Worm (Caenorhabditis elegans) whole organism, L3 larva: ENCODE data around the gene R01H2.4.
A peak's percentile ranks its signal among the peaks of the same experiment; 100 is the strongest.

Source experiments
- aly-2 ChIP-seq: fragments of 150-350 bp; optimal IDR thresholded peaks from 2 replicates; lab custom pipeline; 2014; ENCODE audit warnings: missing biosample characterization, missing genetic modification characterization
- ceh-16 ChIP-seq: sonication (generic microtip); optimal IDR thresholded peaks from 2 replicates; lab custom pipeline; 2017; ENCODE audit warnings: missing biosample characterization, missing genetic modification characterization
- ceh-28 ChIP-seq: fragments of 150-350 bp; optimal IDR thresholded peaks from 2 replicates; lab custom pipeline; 2014; ENCODE audit warnings: missing biosample characterization, missing genetic modification reagents, missing genetic modification characterization
- daf-12 ChIP-seq: fragments of 150-350 bp; optimal IDR thresholded peaks from 2 replicates; lab custom pipeline; 2014; ENCODE audit warnings: missing biosample characterization, missing genetic modification reagents, missing genetic modification characterization
- egl-27 ChIP-seq: sonication (generic microtip); optimal IDR thresholded peaks from 4 replicates; lab custom pipeline; 2017; ENCODE audit warnings: missing biosample characterization, missing genetic modification reagents, missing genetic modification characterization
- egl-5 ChIP-seq: fragments of 150-350 bp; optimal IDR thresholded peaks from 2 replicates; lab custom pipeline; 2017; ENCODE audit warnings: missing biosample characterization, missing genetic modification reagents, missing genetic modification characterization, inconsistent platforms
- elt-1 ChIP-seq: fragments of 150-350 bp; optimal IDR thresholded peaks from 2 replicates; lab custom pipeline; 2014; ENCODE audit warnings: missing biosample characterization, missing genetic modification characterization
- elt-2 ChIP-seq: sonication (generic microtip); optimal IDR thresholded peaks from 2 replicates; lab custom pipeline; 2016; ENCODE audit warnings: missing genetic modification reagents, mild to moderate bottlenecking, missing genetic modification characterization, missing compliant biosample characterization
- elt-3 ChIP-seq, 3 experiments: fragments of 150-350 bp in 1 of 3; sonication (generic microtip) in 2 of 3; optimal IDR thresholded peaks; 2 replicates in 2 of 3; 4 replicates in 1 of 3; lab custom pipeline; 2014 to 2017; ENCODE audit warnings: missing biosample characterization in 3 of 3, missing genetic modification characterization in 3 of 3
- eor-1 ChIP-seq, 2 experiments: fragments of 150-350 bp; optimal IDR thresholded peaks; 2 replicates each; lab custom pipeline; 2014 to 2018; ENCODE audit warnings: missing biosample characterization in 2 of 2, missing genetic modification characterization in 2 of 2
- fkh-10 ChIP-seq: sonication (generic microtip); optimal IDR thresholded peaks from 2 replicates; lab custom pipeline; 2017; ENCODE audit warnings: missing biosample characterization, missing genetic modification reagents, missing genetic modification characterization
- fkh-2 ChIP-seq: fragments of 150-350 bp; optimal IDR thresholded peaks from 2 replicates; lab custom pipeline; 2014; ENCODE audit warnings: missing biosample characterization, missing genetic modification reagents, missing genetic modification characterization
- fos-1 ChIP-seq: fragments of 150-350 bp; optimal IDR thresholded peaks from 2 replicates; lab custom pipeline; 2014; ENCODE audit warnings: missing biosample characterization, missing genetic modification characterization
- hmg-11 ChIP-seq: sonication (generic microtip); optimal IDR thresholded peaks from 2 replicates; lab custom pipeline; 2016; ENCODE audit warnings: missing genetic modification characterization, missing compliant biosample characterization
- jun-1 ChIP-seq: fragments of 150-350 bp; optimal IDR thresholded peaks from 2 replicates; lab custom pipeline; 2014; ENCODE audit warnings: missing biosample characterization, missing genetic modification reagents, missing genetic modification characterization
- lin-15B ChIP-seq: fragments of 150-350 bp; optimal IDR thresholded peaks from 2 replicates; lab custom pipeline; 2014; ENCODE audit warnings: missing biosample characterization, missing genetic modification characterization
- lin-39 ChIP-seq: fragments of 150-350 bp; optimal IDR thresholded peaks from 2 replicates; lab custom pipeline; 2018; ENCODE audit warnings: missing biosample characterization, missing genetic modification reagents, missing genetic modification characterization
- lsy-12 ChIP-seq: sonication (generic microtip); optimal IDR thresholded peaks from 2 replicates; lab custom pipeline; 2016; ENCODE audit warnings: mild to moderate bottlenecking, missing genetic modification characterization, missing compliant biosample characterization
- nfya-1 ChIP-seq: sonication (generic microtip); optimal IDR thresholded peaks from 2 replicates; lab custom pipeline; 2017; ENCODE audit warnings: missing genetic modification characterization, mild to moderate bottlenecking, missing compliant biosample characterization, antibody characterized with exemption, moderate library complexity; ENCODE audit not compliant: insufficient read depth
- nhr-11 ChIP-seq: fragments of 150-350 bp; optimal IDR thresholded peaks from 2 replicates; lab custom pipeline; 2014; ENCODE audit warnings: missing biosample characterization, missing genetic modification characterization
- nhr-12 ChIP-seq: fragments of 150-350 bp; optimal IDR thresholded peaks from 2 replicates; lab custom pipeline; 2014; ENCODE audit warnings: missing biosample characterization, missing genetic modification characterization
- nhr-23 ChIP-seq: fragments of 150-350 bp; optimal IDR thresholded peaks from 2 replicates; lab custom pipeline; 2014; ENCODE audit warnings: missing biosample characterization, missing genetic modification reagents, missing genetic modification characterization
- nhr-237 ChIP-seq: fragments of 150-350 bp; optimal IDR thresholded peaks from 2 replicates; lab custom pipeline; 2014; ENCODE audit warnings: missing biosample characterization, missing genetic modification characterization
- nhr-25 ChIP-seq: sonication (generic microtip); optimal IDR thresholded peaks from 2 replicates; lab custom pipeline; 2017; ENCODE audit warnings: missing biosample characterization, missing genetic modification characterization
- nhr-28 ChIP-seq: fragments of 150-350 bp; optimal IDR thresholded peaks from 2 replicates; lab custom pipeline; 2014; ENCODE audit warnings: missing biosample characterization, missing genetic modification characterization
- nhr-43 ChIP-seq: sonication (generic microtip); optimal IDR thresholded peaks from 2 replicates; lab custom pipeline; 2016; ENCODE audit warnings: mild to moderate bottlenecking, missing genetic modification characterization, missing compliant biosample characterization; ENCODE audit not compliant: poor library complexity, severe bottlenecking
- nhr-77 ChIP-seq: fragments of 150-350 bp; optimal IDR thresholded peaks from 2 replicates; lab custom pipeline; 2014; ENCODE audit warnings: missing biosample characterization, missing genetic modification characterization
- pha-4 ChIP-seq: fragments of 150-350 bp; optimal IDR thresholded peaks from 2 replicates; lab custom pipeline; 2014; ENCODE audit warnings: missing biosample characterization, missing genetic modification reagents, missing genetic modification characterization
- pqm-1 ChIP-seq: fragments of 150-350 bp; optimal IDR thresholded peaks from 2 replicates; lab custom pipeline; 2017; ENCODE audit warnings: missing biosample characterization, missing genetic modification characterization, inconsistent platforms
- sea-2 ChIP-seq: fragments of 150-350 bp; sonication (generic microtip); optimal IDR thresholded peaks from 4 replicates; lab custom pipeline; 2014; ENCODE audit warnings: missing biosample characterization, missing genetic modification reagents, missing genetic modification characterization
- skn-1 ChIP-seq: fragments of 150-350 bp; optimal IDR thresholded peaks from 2 replicates; lab custom pipeline; 2014; ENCODE audit warnings: missing biosample characterization, missing genetic modification characterization
- snpc-4 ChIP-seq: fragments of 150-350 bp; optimal IDR thresholded peaks from 2 replicates; lab custom pipeline; 2014; ENCODE audit warnings: missing biosample characterization, missing genetic modification characterization
- tbx-2 ChIP-seq: sonication (generic microtip); optimal IDR thresholded peaks from 2 replicates; lab custom pipeline; 2016; ENCODE audit warnings: mild to moderate bottlenecking, missing genetic modification characterization, missing compliant biosample characterization
- unc-39 ChIP-seq: sonication (generic microtip); optimal IDR thresholded peaks from 4 replicates; lab custom pipeline; 2017; ENCODE audit warnings: missing biosample characterization, missing genetic modification characterization
- ztf-4 ChIP-seq: fragments of 150-350 bp; optimal IDR thresholded peaks from 2 replicates; lab custom pipeline; 2014; ENCODE audit warnings: missing biosample characterization, missing genetic modification characterization

Gene R01H2.4

DNA sequence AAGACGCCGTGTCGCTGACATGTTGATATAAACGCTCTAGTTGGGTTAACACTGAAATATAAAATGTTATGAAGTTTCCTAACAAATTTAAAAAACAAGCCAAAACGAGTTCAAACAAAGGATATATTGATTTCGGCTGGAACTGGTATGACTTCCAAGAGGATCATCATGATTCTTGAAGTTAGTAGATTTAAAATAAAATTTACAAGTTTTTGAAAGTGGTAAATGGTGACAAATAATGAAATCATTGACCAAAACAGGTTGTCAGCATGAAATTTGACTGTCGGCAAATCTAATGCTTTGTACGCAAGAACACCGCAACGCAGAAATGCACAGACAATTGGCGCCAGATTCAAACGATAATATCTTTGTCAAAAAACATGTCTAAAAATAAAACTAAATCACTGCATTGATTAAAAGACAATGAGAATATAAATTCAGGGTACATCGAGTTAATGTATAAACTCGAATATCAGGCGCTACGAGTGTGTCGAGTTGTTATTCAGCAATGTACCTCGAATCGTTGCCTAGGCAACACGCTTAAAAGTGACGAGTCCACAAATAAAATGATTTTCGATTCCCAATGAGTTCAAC lies 4.5 kb upstream of the R01H2.4 start, which contains the start of the genes ubc-18 and R01H2.8:
TSS of gene ubc-18 (minus strand) at position 51 of the 594 bp plus-strand sequence.
TSS of gene R01H2.8 (plus strand) at position 544 of the 594 bp plus-strand sequence.
- TF ChIP-seq ceh-28 (tag; lab: Kevin White, UChicago): no peak
- TF ChIP-seq nhr-23 (tag; lab: Kevin White, UChicago): peak; percentile 25
- TF ChIP-seq snpc-4 (tag; lab: Kevin White, UChicago): peak; percentile 32
- TF ChIP-seq fkh-10 (GFP tag; lab: Kevin White, UChicago): no peak
- TF ChIP-seq jun-1 (tag; lab: Kevin White, UChicago): no peak
- TF ChIP-seq ceh-16 (tag; lab: Kevin White, UChicago): no peak
- peak; percentile 69 for TF ChIP-seq pha-4 (tag; lab: Kevin White, UChicago)
- peak; percentile 55 for TF ChIP-seq hmg-11
- no peak for TF ChIP-seq nhr-12 (tag; lab: Kevin White, UChicago)
- no peak for TF ChIP-seq unc-39
- peak; percentile 46 for TF ChIP-seq nfya-1 (tag; lab: Kevin White, UChicago)
- peak; percentile 52 for TF ChIP-seq lin-15B (tag; lab: Kevin White, UChicago)
- TF ChIP-seq ztf-4 (tag; lab: Kevin White, UChicago): no peak
- TF ChIP-seq daf-12: no peak

DNA sequence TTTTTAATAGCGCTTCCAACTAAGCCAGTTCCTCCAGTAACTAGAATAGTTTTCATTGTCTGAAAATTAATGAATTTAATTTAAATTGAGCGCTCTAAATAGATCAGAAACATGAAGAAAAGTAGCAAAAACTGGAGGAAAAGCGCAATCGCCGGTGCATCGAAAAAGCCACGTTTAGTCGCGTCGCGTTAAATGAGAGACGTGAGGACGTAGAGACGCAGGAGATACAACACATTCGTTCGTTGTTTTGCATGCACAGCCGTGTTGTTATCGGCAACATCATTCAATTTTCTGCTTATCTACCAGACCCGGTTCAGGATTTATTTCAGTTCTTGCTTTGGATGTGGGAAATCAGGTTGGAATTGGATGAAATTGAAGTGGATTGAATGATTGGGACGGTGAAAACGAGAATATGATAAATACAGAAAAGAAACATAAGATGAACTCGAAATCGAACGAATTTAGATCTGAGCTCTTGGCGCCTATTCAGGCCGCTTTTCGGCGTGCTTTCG lies 3.4 kb upstream of the R01H2.4 start, which contains the start of gene ger-1:
TSS of gene ger-1 (minus strand) at position 93 of the 512 bp plus-strand sequence.
- TF ChIP-seq elt-2 (tag; lab: Kevin White, UChicago): peak; percentile 23
- no peak for TF ChIP-seq nhr-43 (tag; lab: Kevin White, UChicago)

DNA sequence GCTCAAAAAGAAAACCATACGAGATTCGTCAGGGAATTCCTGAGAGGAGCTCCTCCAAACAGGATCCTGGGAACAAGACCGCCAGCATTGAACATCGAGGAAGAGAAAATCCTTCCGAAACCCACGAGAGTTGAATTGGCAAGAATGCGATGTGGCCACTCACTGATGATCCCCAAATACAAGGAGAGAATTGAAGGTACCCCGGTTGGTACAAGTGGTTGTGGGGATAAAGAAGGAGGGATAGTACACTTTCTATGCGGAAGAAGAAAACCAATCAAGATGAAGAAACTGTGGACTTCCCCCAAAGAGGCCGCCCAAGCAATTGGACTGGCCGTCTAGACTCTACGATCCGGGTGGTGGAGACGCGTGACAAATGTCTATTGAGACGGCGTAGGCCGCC lies 1.0 kb downstream of the R01H2.4 start:
- TF ChIP-seq fos-1 (tag; lab: Kevin White, UChicago) (no peak), nhr-237 (no peak), ztf-4 (tag; lab: Kevin White, UChicago) (no peak), nhr-11 (tag; lab: Kevin White, UChicago) (no peak), nhr-12 (tag; lab: Kevin White, UChicago) (no peak), fkh-2 (tag; lab: Kevin White, UChicago) (no peak)

DNA sequence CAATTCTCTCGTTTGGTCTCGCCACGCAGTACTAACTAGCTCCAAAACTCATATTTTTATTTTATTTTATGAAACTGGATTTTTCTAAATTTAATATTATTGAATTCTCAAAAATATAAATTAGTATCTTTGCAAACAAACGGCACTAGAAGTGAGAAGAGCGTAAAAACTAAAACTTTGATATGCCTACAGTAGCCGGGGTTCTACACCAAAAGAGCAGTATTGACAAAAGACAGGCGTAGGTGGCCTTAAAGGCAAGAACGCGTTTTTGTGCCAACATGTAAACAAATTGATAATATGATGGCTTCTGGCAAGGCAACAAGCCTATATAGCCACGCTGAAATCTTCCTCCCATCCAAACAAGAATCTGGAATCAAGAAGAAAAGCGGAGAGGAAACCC lies 1.5 kb downstream of the R01H2.4 start, which contains the start of gene R01H2.1:
TSS of gene R01H2.1 (plus strand) at position 301 of the 400 bp plus-strand sequence.
- TF ChIP-seq nhr-77 (tag; lab: Kevin White, UChicago): no peak
- TF ChIP-seq nhr-28 (tag; lab: Kevin White, UChicago): no peak
- no peak for TF ChIP-seq elt-1 (tag; lab: Kevin White, UChicago)
- no peak for TF ChIP-seq skn-1 (tag; lab: Kevin White, UChicago)
- no peak for TF ChIP-seq lin-15B (tag; lab: Kevin White, UChicago)
- TF ChIP-seq nhr-25: no peak
- no peak for TF ChIP-seq pqm-1 (tag; lab: Kevin White, UChicago)
- TF ChIP-seq unc-39: no peak
- no peak for TF ChIP-seq fos-1 (tag; lab: Kevin White, UChicago)
- TF ChIP-seq pha-4 (tag; lab: Kevin White, UChicago): no peak
- TF ChIP-seq elt-3 (tag; optimal IDR thresholded peaks at IDR 0.05; lab: Kevin White, UChicago): no peak
- TF ChIP-seq nhr-11 (tag; lab: Kevin White, UChicago): no peak
- no peak for TF ChIP-seq elt-2 (tag; lab: Kevin White, UChicago)
- TF ChIP-seq lsy-12 (tag; lab: Kevin White, UChicago): no peak
- no peak for TF ChIP-seq jun-1 (tag; lab: Kevin White, UChicago)
- no peak for TF ChIP-seq egl-27 (tag; lab: Kevin White, UChicago)
- TF ChIP-seq lin-39 (tag; lab: Kevin White, UChicago): no peak
- TF ChIP-seq sea-2 (GFP tag; lab: Kevin White, UChicago): no peak

DNA sequence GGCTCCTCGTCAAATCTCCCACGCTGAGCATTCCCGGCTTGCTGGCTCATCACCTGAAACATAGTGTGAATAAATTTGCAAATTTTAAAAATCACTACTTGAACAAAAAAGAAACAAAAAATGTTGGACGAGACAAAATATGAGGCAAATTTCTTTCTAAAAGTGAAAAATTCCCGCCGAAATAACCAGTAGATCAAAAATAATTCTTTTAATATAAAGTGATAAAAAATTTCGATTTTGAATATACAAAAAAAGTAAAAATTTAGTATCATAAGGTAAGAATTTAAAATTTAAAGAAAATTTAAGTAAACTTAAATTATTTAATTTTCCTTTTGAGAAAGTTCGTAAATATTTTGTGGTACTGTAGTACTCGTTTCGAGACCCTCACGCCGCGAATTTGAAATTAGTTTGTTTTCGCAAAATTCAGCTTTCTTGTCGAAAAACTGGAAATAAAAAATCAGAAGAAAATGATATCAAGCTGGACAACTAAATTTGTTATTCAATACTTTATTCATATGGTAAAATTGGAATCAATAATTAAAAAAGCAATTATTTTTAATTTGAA lies 3.5 kb downstream of the R01H2.4 start, which contains the start of gene egg-2:
TSS of gene egg-2 (minus strand) at position 53 of the 565 bp plus-strand sequence.
- TF ChIP-seq ceh-16 (tag; lab: Kevin White, UChicago) (no peak), aly-2 (tag; lab: Kevin White, UChicago) (no peak), nfya-1 (tag; lab: Kevin White, UChicago) (no peak), nhr-25 (no peak), snpc-4 (tag; lab: Kevin White, UChicago) (no peak), jun-1 (tag; lab: Kevin White, UChicago) (no peak), pqm-1 (tag; lab: Kevin White, UChicago) (no peak), eor-1 (tag; optimal IDR thresholded peaks at IDR 0.05; lab: Kevin White, UChicago) (no peak), elt-1 (tag; lab: Kevin White, UChicago) (no peak), nhr-28 (tag; lab: Kevin White, UChicago) (no peak), tbx-2 (tag; lab: Kevin White, UChicago) (no peak), egl-5 (no peak), hmg-11 (no peak), nhr-12 (tag; lab: Kevin White, UChicago) (no peak), fkh-2 (tag; lab: Kevin White, UChicago) (no peak), nhr-43 (tag; lab: Kevin White, UChicago) (no peak), nhr-77 (tag; lab: Kevin White, UChicago) (no peak), ceh-28 (tag; lab: Kevin White, UChicago) (no peak)
